Fruit fly (Drosophila melanogaster) whole organism: Measurements from ENCODE around the gene CG46307.

Experiments
- CG8478 ChIP-seq: fragments of >200 bp; optimal IDR thresholded peaks from 2 replicates; lab custom pipeline; 2018; ENCODE audit warnings: inconsistent platforms
- Dll ChIP-seq: fragments of >200 bp; optimal IDR thresholded peaks from 2 replicates; lab custom pipeline; 2017
- EcR ChIP-seq, 2 experiments: fragments of >200 bp; optimal IDR thresholded peaks; 2 replicates each; lab custom pipeline; 2017; ENCODE audit warnings: missing biosample characterization in 2 of 2, missing genetic modification characterization in 2 of 2, missing genetic modification reagents in 2 of 2
- pan ChIP-seq: fragments of >200 bp; optimal IDR thresholded peaks from 2 replicates; lab custom pipeline; 2017
- psq ChIP-seq: fragments of >200 bp; optimal IDR thresholded peaks from 2 replicates; lab custom pipeline; 2017
- usp ChIP-seq: fragments of >200 bp; optimal IDR thresholded peaks from 2 replicates; lab custom pipeline; 2017; ENCODE audit warnings: missing biosample characterization, missing genetic modification characterization, mixed read lengths

DNA sequence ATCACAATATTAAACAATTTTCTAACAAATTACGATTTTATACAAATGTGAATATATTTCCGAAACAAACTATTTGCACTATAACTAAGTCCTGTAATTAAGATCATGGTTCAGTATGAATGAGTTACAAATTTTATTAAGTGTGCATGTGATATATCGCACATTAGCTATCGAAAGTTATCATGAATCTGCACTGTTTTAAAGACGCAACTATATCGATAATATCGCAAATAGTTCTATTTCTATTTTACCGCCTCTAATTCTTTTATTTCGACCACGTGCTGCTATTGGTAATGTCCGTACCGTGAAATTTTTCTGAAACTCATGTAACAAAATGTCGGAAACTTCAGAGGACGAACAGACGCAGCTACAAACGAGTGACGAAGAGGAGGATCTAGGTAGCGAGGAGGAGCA, 38.6 kb downstream of the CG46307 start, which contains the start of gene pths:
- no peak for TF ChIP-seq psq
- TF ChIP-seq CG8478 (lab: Kevin White, UChicago), result no peak
- TF ChIP-seq usp (GFP tag; lab: Kevin White, UChicago), result no peak
- no peak for TF ChIP-seq pan (lab: Kevin White, UChicago)
- no peak for TF ChIP-seq Dll (lab: Kevin White, UChicago)
- TF ChIP-seq EcR (GFP tag; optimal IDR thresholded peaks at IDR 0.05; lab: Kevin White, UChicago), result no peak
